Worm (Caenorhabditis elegans) whole organism, early embryonic: ENCODE data around the gene copd-1.

ENCODE experiments used
- aly-1 ChIP-seq: sonication (generic microtip); optimal IDR thresholded peaks from 2 replicates; lab custom pipeline; 2016; ENCODE audit warnings: missing genetic modification characterization, missing compliant biosample characterization
- ama-1 ChIP-seq: fragments of 150-350 bp; optimal IDR thresholded peaks from 2 replicates; lab custom pipeline; 2014
- hnd-1 ChIP-seq: sonication (generic microtip); optimal IDR thresholded peaks from 2 replicates; lab custom pipeline; 2016; ENCODE audit warnings: missing genetic modification characterization, missing compliant biosample characterization
- sea-1 ChIP-seq: fragments of 200-800 bp; sonication (Bioruptor generic); conservative IDR thresholded peaks from 2 replicates; pipeline ENCODE4 v1.3.6; 2022; ENCODE audit warnings: missing genetic modification characterization, missing compliant biosample characterization

DNA sequence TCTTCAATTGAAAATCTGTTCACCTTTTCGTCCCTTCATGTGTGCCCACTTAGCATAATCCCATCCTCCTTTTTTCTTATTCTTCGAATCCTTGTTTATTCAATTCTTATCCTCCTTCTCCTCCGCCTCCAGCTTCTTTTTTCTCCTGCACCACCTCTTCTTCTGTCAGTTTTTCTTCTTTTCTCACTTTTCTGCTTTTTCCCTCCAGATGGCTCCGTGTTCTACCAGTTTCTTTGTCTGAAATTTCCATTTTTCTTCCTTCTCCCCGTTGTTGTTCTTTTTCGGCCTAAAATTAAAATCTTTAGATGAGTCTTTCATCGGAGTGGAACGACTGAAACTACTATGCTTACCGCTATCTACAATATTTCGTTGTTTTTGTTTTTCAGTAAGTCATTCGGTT is 43.2 kb downstream of the copd-1 start, which contains the start of gene acr-21:
- TF ChIP-seq ama-1 (lab: Kevin White, UChicago) (no peak), hnd-1 (tag; lab: Kevin White, UChicago) (no peak), aly-1 (tag; lab: Kevin White, UChicago) (no peak), sea-1 (GFP tag; lab: Robert Waterston, UW) (no peak)
